Worm (Caenorhabditis elegans) whole organism, early embryonic: Measurements from ENCODE around the gene W01D2.1.
A peak's percentile ranks its signal among the peaks of the same experiment; 100 is the strongest.

Experiments
- B0310.2 ChIP-seq: sonication (generic microtip); optimal IDR thresholded peaks from 2 replicates; lab custom pipeline; 2016; ENCODE audit warnings: mild to moderate bottlenecking, missing genetic modification characterization, missing compliant biosample characterization
- F13C5.2 ChIP-seq: sonication (generic microtip); optimal IDR thresholded peaks from 2 replicates; lab custom pipeline; 2017; ENCODE audit warnings: mild to moderate bottlenecking, missing genetic modification characterization, inconsistent platforms, missing compliant biosample characterization
- aly-1 ChIP-seq: sonication (generic microtip); optimal IDR thresholded peaks from 2 replicates; lab custom pipeline; 2016; ENCODE audit warnings: missing genetic modification characterization, missing compliant biosample characterization
- ama-1 ChIP-seq: fragments of 150-350 bp; optimal IDR thresholded peaks from 2 replicates; lab custom pipeline; 2014
- ceh-13 ChIP-seq: fragments of 200-800 bp; sonication (Bioruptor generic); optimal IDR thresholded peaks from 2 replicates; lab custom pipeline; 2018; ENCODE audit warnings: mild to moderate bottlenecking, missing genetic modification characterization, missing compliant biosample characterization
- ceh-36 ChIP-seq: sonication (generic microtip); optimal IDR thresholded peaks from 2 replicates; lab custom pipeline; 2016; ENCODE audit warnings: missing genetic modification characterization, inconsistent platforms, missing compliant biosample characterization
- ets-7 ChIP-seq: sonication (generic microtip); optimal IDR thresholded peaks from 2 replicates; lab custom pipeline; 2016; ENCODE audit warnings: missing genotype, missing genetic modification characterization, missing compliant biosample characterization
- flt-1 ChIP-seq: fragments of 200-800 bp; sonication (Bioruptor generic); IDR thresholded peaks from 2 replicates; pipeline ENCODE4 v1.3.6; 2022; ENCODE audit warnings: missing genetic modification characterization, missing compliant biosample characterization
- hmbx-1 ChIP-seq: sonication (generic microtip); optimal IDR thresholded peaks from 2 replicates; lab custom pipeline; 2016; ENCODE audit warnings: mild to moderate bottlenecking, missing genetic modification characterization, missing compliant biosample characterization
- hmg-4 ChIP-seq: fragments of 200-800 bp; sonication (Bioruptor generic); optimal IDR thresholded peaks from 2 replicates; lab custom pipeline; 2018; ENCODE audit warnings: mild to moderate bottlenecking, missing genetic modification characterization, missing compliant biosample characterization
- hnd-1 ChIP-seq: sonication (generic microtip); optimal IDR thresholded peaks from 2 replicates; lab custom pipeline; 2016; ENCODE audit warnings: missing genetic modification characterization, missing compliant biosample characterization
- pes-1 ChIP-seq: fragments of 200-800 bp; sonication (Bioruptor generic); IDR thresholded peaks from 2 replicates; pipeline ENCODE4 v1.3.6; 2022; ENCODE audit warnings: missing genetic modification reagents, missing genetic modification characterization, missing compliant biosample characterization
- scrt-1 ChIP-seq: fragments of 200-800 bp; sonication (Bioruptor generic); IDR thresholded peaks from 2 replicates; pipeline ENCODE4 v1.3.6; 2022; ENCODE audit warnings: missing genetic modification characterization, missing compliant biosample characterization
- sea-1 ChIP-seq: fragments of 200-800 bp; sonication (Bioruptor generic); conservative IDR thresholded peaks from 2 replicates; pipeline ENCODE4 v1.3.6; 2022; ENCODE audit warnings: missing genetic modification characterization, missing compliant biosample characterization
- tbx-11 ChIP-seq: fragments of 200-800 bp; sonication (Bioruptor generic); IDR thresholded peaks from 2 replicates; pipeline ENCODE4 v1.3.6; 2022; ENCODE audit warnings: missing genetic modification characterization, missing compliant biosample characterization
- tbx-37 ChIP-seq: fragments of 200-800 bp; sonication (Bioruptor generic); conservative IDR thresholded peaks from 2 replicates; pipeline ENCODE4 v1.3.6; 2022; ENCODE audit warnings: missing genetic modification reagents, missing genetic modification characterization, missing compliant biosample characterization
- tra-4 ChIP-seq: sonication (generic microtip); optimal IDR thresholded peaks from 2 replicates; lab custom pipeline; 2017; ENCODE audit warnings: missing genetic modification characterization, missing compliant biosample characterization

The W01D2.1 gene

DNA sequence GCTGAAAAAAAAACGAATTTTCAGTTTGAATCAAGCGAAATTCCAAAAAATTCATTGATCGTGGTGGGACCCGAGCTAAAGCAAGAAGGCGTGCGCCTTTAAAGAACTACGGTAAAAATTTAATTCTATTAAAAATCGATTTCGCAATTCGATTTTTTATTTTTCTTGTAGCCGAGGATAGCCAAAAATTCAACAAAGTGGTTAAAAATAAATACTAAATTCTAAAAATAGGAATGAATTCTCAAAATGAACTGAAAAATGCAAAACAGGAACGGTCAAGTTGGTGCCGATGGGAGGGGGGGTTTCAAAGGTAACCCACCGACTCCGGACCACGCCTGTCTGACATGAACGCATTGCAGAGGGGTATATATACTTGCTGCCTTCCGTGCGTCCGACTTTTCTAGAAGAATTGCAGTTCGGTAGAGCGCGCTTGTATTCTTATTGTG is 14.2 kb upstream of the W01D2.1 start:
- TF ChIP-seq tbx-37 (GFP tag; lab: Robert Waterston, UW), result 0 out of 2 replicates have a peak, but pooled peaks have one; percentile 38
- TF ChIP-seq sea-1 (GFP tag; lab: Robert Waterston, UW), result peak; percentile 83
- peak; percentile 75 for TF ChIP-seq pes-1
- peak; percentile 54 for TF ChIP-seq flt-1 (GFP tag; lab: Robert Waterston, UW)
- TF ChIP-seq aly-1 (tag; lab: Kevin White, UChicago), result no peak

DNA sequence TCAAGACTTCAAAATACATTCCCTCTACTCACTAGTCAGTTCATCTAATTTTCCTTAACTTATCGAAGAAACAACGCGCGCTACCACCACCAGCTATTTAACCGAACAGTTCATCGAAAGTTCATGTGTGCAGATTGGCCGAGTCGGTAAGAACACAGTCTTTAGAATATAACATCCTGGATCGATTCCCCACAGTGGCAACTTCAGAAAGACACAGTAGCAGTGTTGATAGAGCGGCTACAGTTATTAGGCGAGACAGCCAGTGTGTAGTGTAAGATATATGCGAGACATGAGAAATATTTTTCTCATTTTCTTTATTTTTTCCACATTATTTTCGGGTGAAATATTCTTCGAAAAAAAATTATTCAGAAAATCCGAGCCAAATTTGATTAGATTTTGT is 12.8 kb upstream of the W01D2.1 start:
- peak; percentile 64 for TF ChIP-seq tbx-11 (GFP tag; lab: Robert Waterston, UW)
- 0 out of 2 replicates have a peak, but pooled peaks have one; percentile 16 for TF ChIP-seq flt-1 (GFP tag; lab: Robert Waterston, UW)
- peak; percentile 72 for TF ChIP-seq pes-1

- peak; percentile 88 for TF ChIP-seq sea-1 (GFP tag; lab: Robert Waterston, UW)
- peak; percentile 65 for TF ChIP-seq hmbx-1
- TF ChIP-seq tbx-37 (GFP tag; lab: Robert Waterston, UW), result peak; percentile 67
- TF ChIP-seq aly-1 (tag; lab: Kevin White, UChicago), result peak; percentile 91
- TF ChIP-seq hnd-1 (tag; lab: Kevin White, UChicago), result peak; percentile 79
- no peak for TF ChIP-seq ama-1
- TF ChIP-seq B0310.2 (tag; lab: Kevin White, UChicago), result peak; percentile 95
- peak; percentile 79 for TF ChIP-seq flt-1 (GFP tag; lab: Robert Waterston, UW)
- peak; percentile 85 for TF ChIP-seq tbx-11 (GFP tag; lab: Robert Waterston, UW)
- TF ChIP-seq F13C5.2 (tag; lab: Kevin White, UChicago), result peak; percentile 89
- peak; percentile 88 for TF ChIP-seq tra-4
- peak; percentile 84 for TF ChIP-seq scrt-1 (GFP tag; lab: Robert Waterston, UW)
- peak; percentile 90 for TF ChIP-seq ets-7 (tag; lab: Kevin White, UChicago)
- TF ChIP-seq ceh-36 (tag; lab: Kevin White, UChicago), result peak; percentile 82
- TF ChIP-seq pes-1, result peak; percentile 91
- TF ChIP-seq hmg-4 (GFP tag; lab: Kevin White, UChicago), result peak; percentile 98
- TF ChIP-seq ceh-13 (GFP tag; lab: Kevin White, UChicago), result peak; percentile 91
Measured at ce11 chrII:14804259-14804899, 10.9 kb upstream of the W01D2.1 start, which contains the start of gene W01D2.3. W01D2.3 (minus strand) TSS chrII:14804309.

- TF ChIP-seq pes-1 (no peak), tbx-11 (GFP tag; lab: Robert Waterston, UW) (no peak), scrt-1 (GFP tag; lab: Robert Waterston, UW) (no peak), ceh-36 (tag; lab: Kevin White, UChicago) (no peak), B0310.2 (tag; lab: Kevin White, UChicago) (no peak), F13C5.2 (tag; lab: Kevin White, UChicago) (no peak), aly-1 (tag; lab: Kevin White, UChicago) (no peak), tbx-37 (GFP tag; lab: Robert Waterston, UW) (no peak), hnd-1 (tag; lab: Kevin White, UChicago) (no peak), ceh-13 (GFP tag; lab: Kevin White, UChicago) (no peak), hmbx-1 (no peak)
Measured at ce11 chrII:14805686-14806085, 9.6 kb upstream of the W01D2.1 start, which contains the start of gene srt-11. srt-11 (plus strand) TSS chrII:14805986.

DNA sequence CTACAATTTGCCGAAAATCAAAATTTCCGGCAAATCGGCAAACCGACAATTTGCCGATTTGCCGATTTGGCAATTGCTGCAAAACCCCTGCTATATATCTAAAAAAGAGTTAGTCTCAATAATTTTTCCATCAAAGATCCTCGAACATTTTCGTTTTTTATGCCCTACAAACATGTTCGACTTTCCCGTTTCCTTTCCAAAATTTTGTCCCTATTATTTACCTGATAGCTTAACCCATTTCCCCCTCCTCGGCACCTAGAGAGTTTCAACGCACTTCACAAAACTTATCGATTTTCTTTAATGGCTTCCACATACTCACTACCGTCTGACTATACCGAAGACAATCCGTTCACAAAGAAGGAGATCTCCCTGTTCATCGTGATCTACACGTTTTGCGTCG is 6.6 kb upstream of the W01D2.1 start, which contains the start of gene W01D2.6:
Gene W01D2.6, plus strand, starts transcription at position 301 of the 400 bp plus-strand sequence.
- TF ChIP-seq ama-1 (no peak), ceh-13 (GFP tag; lab: Kevin White, UChicago) (no peak), hmbx-1 (no peak), sea-1 (GFP tag; lab: Robert Waterston, UW) (no peak), hnd-1 (tag; lab: Kevin White, UChicago) (no peak), tra-4 (no peak), F13C5.2 (tag; lab: Kevin White, UChicago) (no peak), flt-1 (GFP tag; lab: Robert Waterston, UW) (no peak), tbx-37 (GFP tag; lab: Robert Waterston, UW) (no peak), pes-1 (no peak), ceh-36 (tag; lab: Kevin White, UChicago) (no peak), B0310.2 (tag; lab: Kevin White, UChicago) (no peak), scrt-1 (GFP tag; lab: Robert Waterston, UW) (no peak), ets-7 (tag; lab: Kevin White, UChicago) (no peak)

DNA sequence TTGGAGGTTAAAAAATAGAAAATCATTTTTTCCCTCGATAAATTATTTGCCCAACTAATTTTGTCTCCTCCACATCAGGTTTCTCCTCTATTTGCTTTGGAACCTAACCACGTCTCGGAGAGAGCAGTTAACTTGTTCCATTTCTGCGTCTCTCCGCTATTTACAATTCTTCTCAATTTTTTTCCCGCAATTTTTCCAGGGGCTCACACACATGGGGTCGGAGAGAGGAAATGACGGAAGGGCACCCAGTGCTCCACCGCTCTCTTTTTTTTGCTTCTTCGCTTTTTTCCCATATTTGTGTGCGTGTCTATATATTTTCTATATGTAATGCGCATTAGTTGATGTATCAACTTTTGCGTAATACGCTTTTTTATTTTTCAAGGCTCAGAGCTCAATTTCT is 4.7 kb upstream of the W01D2.1 start:
- TF ChIP-seq sea-1 (GFP tag; lab: Robert Waterston, UW), result no peak
- no peak for TF ChIP-seq B0310.2 (tag; lab: Kevin White, UChicago)
- TF ChIP-seq pes-1, result no peak
- TF ChIP-seq tbx-37 (GFP tag; lab: Robert Waterston, UW), result no peak
- no peak for TF ChIP-seq hmg-4 (GFP tag; lab: Kevin White, UChicago)
- no peak for TF ChIP-seq hnd-1 (tag; lab: Kevin White, UChicago)

ce11 chrII:14811472-14811871 is 3.8 kb upstream of the W01D2.1 start:
- TF ChIP-seq aly-1 (tag; lab: Kevin White, UChicago) (no peak), B0310.2 (tag; lab: Kevin White, UChicago) (no peak), hnd-1 (tag; lab: Kevin White, UChicago) (no peak), sea-1 (GFP tag; lab: Robert Waterston, UW) (no peak)

ce11 chrII:14812231-14812630 is 3.1 kb upstream of the W01D2.1 start, which contains the start of gene osta-3:
osta-3 (plus strand) TSS chrII:14812531.
- TF ChIP-seq aly-1 (tag; lab: Kevin White, UChicago) (no peak), hnd-1 (tag; lab: Kevin White, UChicago) (no peak), tbx-11 (GFP tag; lab: Robert Waterston, UW) (no peak), B0310.2 (tag; lab: Kevin White, UChicago) (no peak)
